Fruit fly (Drosophila melanogaster): ENCODE data around the gene Herp.

Herp gene

dm6 chr2L:7790448-7791355 is 9.2 kb downstream of the Herp start, which contains the start of gene CG7149 (continued):
- TF ChIP-seq fd102C (GFP tag; optimal IDR thresholded peaks at IDR 0.05) (no peak), chm (GFP tag; IDR thresholded peaks at IDR 0.05) (no peak; the same call in 1 of the 2 replicates), pita (GFP tag; optimal IDR thresholded peaks at IDR 0.05) (no peak), CG17802 (tag; optimal IDR thresholded peaks at IDR 0.05) (no peak), en (GFP tag; optimal IDR thresholded peaks at IDR 0.05) (no peak), chn (GFP tag; optimal IDR thresholded peaks at IDR 0.05) (no peak), Nf-YC (tag; optimal IDR thresholded peaks at IDR 0.05) (no peak), onecut (GFP tag; IDR thresholded peaks at IDR 0.05) (no peak), gsb (GFP tag; IDR thresholded peaks at IDR 0.05) (no peak), CHES-1-like (GFP tag; optimal IDR thresholded peaks at IDR 0.05) (no peak), ci (GFP tag; IDR thresholded peaks at IDR 0.05) (peak; percentile 66; the same call in 2 of the 3 replicates), Adf1 (GFP tag; IDR thresholded peaks at IDR 0.05) (peak; percentile 94), Rfx (GFP tag; IDR thresholded peaks at IDR 0.05) (0 out of 2 replicates have a peak, but pooled peaks have one; percentile 15), cwo (GFP tag; optimal IDR thresholded peaks at IDR 0.05) (peak; percentile 57), Chrac-16 (GFP tag; optimal IDR thresholded peaks at IDR 0.05) (no peak), pros (GFP tag; optimal IDR thresholded peaks at IDR 0.05) (no peak), CG8089 (GFP tag; optimal IDR thresholded peaks at IDR 0.05) (no peak), CG6175 (GFP tag; IDR thresholded peaks at IDR 0.05) (no peak), trh (GFP tag; optimal IDR thresholded peaks at IDR 0.05) (no peak), CG9817 (tag; optimal IDR thresholded peaks at IDR 0.05) (peak; percentile 10), Dip2 (GFP tag; IDR thresholded peaks at IDR 0.05) (no peak), Dad (GFP tag; optimal IDR thresholded peaks at IDR 0.05) (no peak), dpn (GFP tag; optimal IDR thresholded peaks at IDR 0.05) (peak in 1 of 2 experiments; percentile 2), Dbx (GFP tag; IDR thresholded peaks at IDR 0.05) (0 out of 3 replicates have a peak, but pooled peaks have one; percentile 32), GATAe (GFP tag; conservative IDR thresholded peaks at IDR 0.05) (peak; percentile 66), Bgb (GFP tag; IDR thresholded peaks at IDR 0.05; ENCODE audit: partially characterized antibody) (peak; percentile 57; the same call in 1 of the 2 replicates), cato (GFP tag; optimal IDR thresholded peaks at IDR 0.05; ENCODE audit: borderline replicate concordance) (no peak), CG15514 (GFP tag; optimal IDR thresholded peaks at IDR 0.05) (peak; percentile 28), CG12744 (GFP tag; optimal IDR thresholded peaks at IDR 0.05) (no peak), eve (GFP tag; optimal IDR thresholded peaks at IDR 0.05) (no peak), grau (tag; optimal IDR thresholded peaks at IDR 0.05) (peak; percentile 13), kni (GFP tag; optimal IDR thresholded peaks at IDR 0.05) (no peak), Ptx1 (GFP tag; IDR thresholded peaks at IDR 0.05) (no peak), CG8290 (GFP tag; optimal IDR thresholded peaks at IDR 0.05) (no peak), CG8290 (tag; optimal IDR thresholded peaks at IDR 0.05) (peak in 1 of 2 experiments; percentile 68), CG34422 (GFP tag; IDR thresholded peaks at IDR 0.05) (peak; percentile 56; the same call in 2 of the 3 replicates), Mrtf (GFP tag; IDR thresholded peaks at IDR 0.05) (no peak), CG17385 (GFP tag; optimal IDR thresholded peaks at IDR 0.05) (peak; percentile 83), CG15479 (GFP tag; optimal IDR thresholded peaks at IDR 0.05) (no peak), chif (GFP tag; optimal IDR thresholded peaks at IDR 0.05) (peak in 1 of 2 experiments; percentile 21), CG30403 (GFP tag; optimal IDR thresholded peaks at IDR 0.05) (peak; percentile 33), Hmr (GFP tag; optimal IDR thresholded peaks at IDR 0.05) (peak; percentile 30), crc (GFP tag; optimal IDR thresholded peaks at IDR 0.05) (no peak), CG2120 (GFP tag; optimal IDR thresholded peaks at IDR 0.05) (peak; percentile 53), inv (GFP tag; IDR thresholded peaks at IDR 0.05; ENCODE audit: partially characterized antibody) (no peak), B-H1 (GFP tag; IDR thresholded peaks at IDR 0.05) (no peak), slbo (GFP tag; IDR thresholded peaks at IDR 0.05) (peak; percentile 41; the same call in 1 of the 2 replicates), Hr78 (GFP tag; optimal IDR thresholded peaks at IDR 0.05) (peak in 1 of 2 experiments; percentile 13), CG1024 (GFP tag; IDR thresholded peaks at IDR 0.05) (no peak)
